Worm (Caenorhabditis elegans): Measurements from ENCODE around the gene str-33.

Gene str-33

ce11 chrV:2691703-2692102 lies 36.6 kb upstream of the str-33 start:
- TF ChIP-seq lin-38 (GFP tag; IDR thresholded peaks at IDR 0.05), result peak; percentile 60

ce11 chrV:2694389-2694788 lies 33.9 kb upstream of the str-33 start, which contains the start of gene Y45G12B.2:
Gene Y45G12B.2, plus strand, starts transcription at chrV:2694771.
- no peak for TF ChIP-seq lin-13 (GFP tag; optimal IDR thresholded peaks at IDR 0.05)
- no peak for TF ChIP-seq nhr-11 (tag; optimal IDR thresholded peaks at IDR 0.05)
- TF ChIP-seq unc-130 (GFP tag; optimal IDR thresholded peaks at IDR 0.05), result peak; percentile 11
- no peak for TF ChIP-seq ceh-62 (tag; optimal IDR thresholded peaks at IDR 0.05)
- TF ChIP-seq mep-1 (tag; optimal IDR thresholded peaks at IDR 0.05), result peak; percentile 63
- no peak for TF ChIP-seq T20F7.1 (GFP tag; optimal IDR thresholded peaks at IDR 0.05)
- peak; percentile 64; the same call in 1 of the 2 replicates for TF ChIP-seq hmg-1.1 (GFP tag; IDR thresholded peaks at IDR 0.05)
- peak; percentile 17 for TF ChIP-seq F49E8.2 (tag; optimal IDR thresholded peaks at IDR 0.05; ENCODE audit: borderline replicate concordance)
- peak; percentile 71 for TF ChIP-seq nhr-28 (tag; optimal IDR thresholded peaks at IDR 0.05)
- 0 out of 2 replicates have a peak, but pooled peaks have one; percentile 17 for TF ChIP-seq dmd-6 (GFP tag; IDR thresholded peaks at IDR 0.05)
- no peak for TF ChIP-seq lin-1 (GFP tag; IDR thresholded peaks at IDR 0.05)
- peak in 1 of 2 experiments; percentile 53 for TF ChIP-seq hif-1 (tag; optimal IDR thresholded peaks at IDR 0.05)
- TF ChIP-seq lin-29 (GFP tag; IDR thresholded peaks at IDR 0.05), result no peak
- TF ChIP-seq daf-8 (GFP tag; IDR thresholded peaks at IDR 0.05), result no peak
- peak; percentile 72 for TF ChIP-seq nhr-77 (tag; optimal IDR thresholded peaks at IDR 0.05)
- TF ChIP-seq mxl-3 (GFP tag; optimal IDR thresholded peaks at IDR 0.05), result peak; percentile 40
- TF ChIP-seq snpc-1.2 (GFP tag; IDR thresholded peaks at IDR 0.05), result no peak
- 0 out of 2 replicates have a peak, but pooled peaks have one; percentile 21 for TF ChIP-seq lim-7 (GFP tag; IDR thresholded peaks at IDR 0.05)
- no peak for TF ChIP-seq nhr-6 (tag; optimal IDR thresholded peaks at IDR 0.05)
- TF ChIP-seq ama-1 (optimal IDR thresholded peaks at IDR 0.05), result peak; percentile 55
- TF ChIP-seq dmd-9 (GFP tag; IDR thresholded peaks at IDR 0.05), result no peak
- TF ChIP-seq lin-39 (tag; optimal IDR thresholded peaks at IDR 0.05), result no peak
- TF ChIP-seq lsy-2 (tag; optimal IDR thresholded peaks at IDR 0.05), result peak; percentile 95 to 99
- peak; percentile 72 for TF ChIP-seq dpl-1 (GFP tag; optimal IDR thresholded peaks at IDR 0.05)
- TF ChIP-seq mes-2 (tag; optimal IDR thresholded peaks at IDR 0.05; ENCODE audit: poor library complexity, severe bottlenecking), result peak; percentile 85
- 0 out of 2 replicates have a peak, but pooled peaks have one; percentile 29 for TF ChIP-seq arid-1 (GFP tag; conservative IDR thresholded peaks at IDR 0.05)
- TF ChIP-seq lin-38 (GFP tag; IDR thresholded peaks at IDR 0.05), result peak; percentile 80
- TF ChIP-seq ztf-11 (tag; optimal IDR thresholded peaks at IDR 0.05), result no peak
- TF ChIP-seq ztf-7 (tag; optimal IDR thresholded peaks at IDR 0.05), result no peak
- TF ChIP-seq mxl-2 (GFP tag; conservative IDR thresholded peaks at IDR 0.05), result no peak
- peak; percentile 44 for TF ChIP-seq hlh-11 (tag; optimal IDR thresholded peaks at IDR 0.05)
- no peak for TF ChIP-seq daf-16 (GFP tag; optimal IDR thresholded peaks at IDR 0.05)
- peak; percentile 30 for TF ChIP-seq daf-16 (tag; optimal IDR thresholded peaks at IDR 0.05)
- TF ChIP-seq mdl-1 (tag; optimal IDR thresholded peaks at IDR 0.05), result peak in 1 of 2 experiments; percentile 57
- TF ChIP-seq rbr-2 (tag; optimal IDR thresholded peaks at IDR 0.05), result peak; percentile 31
- peak; percentile 78 for TF ChIP-seq hlh-30 (tag; optimal IDR thresholded peaks at IDR 0.05; ENCODE audit: insufficient read depth)
- peak; percentile 54 for TF ChIP-seq dve-1 (tag; optimal IDR thresholded peaks at IDR 0.05; ENCODE audit: insufficient read depth)

ce11 chrV:2695935-2696334 lies 32.4 kb upstream of the str-33 start, which contains the start of gene Y45G12B.3:
Gene Y45G12B.3, minus strand, starts transcription at chrV:2696254.
- TF ChIP-seq nhr-11 (tag; optimal IDR thresholded peaks at IDR 0.05), result no peak
- TF ChIP-seq nhr-6 (tag; optimal IDR thresholded peaks at IDR 0.05), result no peak
- peak; percentile 86 for TF ChIP-seq set-16 (GFP tag; IDR thresholded peaks at IDR 0.05)
- no peak for TF ChIP-seq T20F7.1 (GFP tag; optimal IDR thresholded peaks at IDR 0.05)
- TF ChIP-seq hlh-30 (tag; optimal IDR thresholded peaks at IDR 0.05; ENCODE audit: insufficient read depth), result no peak
- 0 out of 2 replicates have a peak, but pooled peaks have one; percentile 35 for TF ChIP-seq egl-43 (GFP tag; IDR thresholded peaks at IDR 0.05)
- no peak for TF ChIP-seq zip-11 (GFP tag; IDR thresholded peaks at IDR 0.05)
- no peak for TF ChIP-seq skn-1 (tag; optimal IDR thresholded peaks at IDR 0.05)
- no peak for TF ChIP-seq saeg-2 (GFP tag; IDR thresholded peaks at IDR 0.05)
- TF ChIP-seq madf-9 (GFP tag; conservative IDR thresholded peaks at IDR 0.05), result no peak
- no peak for TF ChIP-seq mdt-29 (GFP tag; IDR thresholded peaks at IDR 0.05)
- no peak for TF ChIP-seq zfp-3 (GFP tag; conservative IDR thresholded peaks at IDR 0.05)

All from whole organism, L4 larva.